Worm (Caenorhabditis elegans) whole organism, young adult: ENCODE data around the gene W08F4.12.

Source experiments
- hsf-1 ChIP-seq: fragments of 200-800 bp; sonication (Bioruptor generic); IDR thresholded peaks from 2 replicates; pipeline ENCODE4 v1.3.6; 2022; ENCODE audit warnings: missing genetic modification reagents, missing genetic modification characterization, missing compliant biosample characterization
- nfyb-1 ChIP-seq: fragments of 200-800 bp; sonication (Bioruptor generic); IDR thresholded peaks from 2 replicates; pipeline ENCODE4 v1.3.6; 2022; ENCODE audit warnings: missing genetic modification reagents, missing genetic modification characterization, missing compliant biosample characterization
- nhr-90 ChIP-seq: sonication (generic microtip); optimal IDR thresholded peaks from 2 replicates; lab custom pipeline; 2016; ENCODE audit warnings: missing genotype, mild to moderate bottlenecking, missing genetic modification characterization, missing compliant biosample characterization
- unc-130 ChIP-seq: sonication (generic microtip); optimal IDR thresholded peaks from 2 replicates; lab custom pipeline; 2016; ENCODE audit warnings: missing genetic modification reagents, missing genetic modification characterization, missing compliant biosample characterization

DNA sequence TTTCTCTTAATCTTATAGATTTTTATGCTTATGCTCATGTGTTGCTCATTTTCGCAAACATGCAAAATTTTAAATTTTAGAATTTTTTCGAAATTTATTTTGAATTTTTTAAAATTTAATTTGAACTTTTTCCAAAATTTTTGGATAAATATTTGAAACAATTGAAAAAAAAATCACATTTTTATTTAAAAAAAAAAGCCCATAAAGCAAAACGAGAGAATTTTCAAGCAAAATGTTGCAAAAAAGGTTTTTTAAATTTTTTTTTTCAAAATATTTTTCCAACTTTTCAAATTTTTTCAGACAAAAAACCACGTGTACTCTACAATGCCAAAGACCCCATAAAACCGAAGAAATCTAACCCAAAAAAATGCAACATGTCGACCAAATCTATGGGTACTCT lies 28.0 kb downstream of the W08F4.12 start, which contains the start of the genes C09E8.1 and C09E8.6:
- TF ChIP-seq unc-130 (GFP tag; lab: Kevin White, UChicago) (no peak), nhr-90 (tag; lab: Kevin White, UChicago) (no peak), nfyb-1 (no peak), hsf-1 (GFP tag; lab: Robert Waterston, UW) (no peak)
